Worm (Caenorhabditis elegans) whole organism, mixed stage, embryonic: ENCODE data around the gene kup-1.

Source experiments
- M03D4.4 ChIP-seq: sonication (generic microtip); optimal IDR thresholded peaks from 2 replicates; lab custom pipeline; 2017; ENCODE audit warnings: mild to moderate bottlenecking, missing genetic modification characterization, missing compliant biosample characterization
- bed-3 ChIP-seq: fragments of 200-800 bp; sonication (Bioruptor generic); optimal IDR thresholded peaks from 3 replicates; lab custom pipeline; 2018; ENCODE audit warnings: mild to moderate bottlenecking, missing genetic modification characterization, moderate library complexity, missing compliant biosample characterization
- blmp-1 ChIP-seq: fragments of 150-350 bp; optimal IDR thresholded peaks from 2 replicates; lab custom pipeline; 2014; ENCODE audit warnings: missing biosample characterization, missing genetic modification characterization
- ceh-39 ChIP-seq: fragments of 150-350 bp; optimal IDR thresholded peaks from 2 replicates; lab custom pipeline; 2014; ENCODE audit warnings: missing biosample characterization, missing genetic modification characterization
- ceh-43 ChIP-seq: fragments of 200-800 bp; sonication (Bioruptor generic); optimal IDR thresholded peaks from 2 replicates; lab custom pipeline; 2018; ENCODE audit warnings: mild to moderate bottlenecking, missing genetic modification characterization, moderate library complexity, missing compliant biosample characterization
- ceh-83 ChIP-seq: fragments of 200-800 bp; sonication (Bioruptor generic); optimal IDR thresholded peaks from 2 replicates; lab custom pipeline; 2018; ENCODE audit warnings: mild to moderate bottlenecking, missing genetic modification characterization, missing compliant biosample characterization
- ces-1 ChIP-seq: fragments of 150-350 bp; optimal IDR thresholded peaks from 2 replicates; lab custom pipeline; 2014; ENCODE audit warnings: missing biosample characterization, missing genetic modification reagents, missing genetic modification characterization
- cnd-1 ChIP-seq: fragments of 200-800 bp; sonication (Bioruptor generic); optimal IDR thresholded peaks from 2 replicates; lab custom pipeline; 2018; ENCODE audit warnings: mild to moderate bottlenecking, missing genetic modification characterization, missing compliant biosample characterization
- drap-1 ChIP-seq: fragments of 200-800 bp; sonication (Bioruptor generic); optimal IDR thresholded peaks from 3 replicates; lab custom pipeline; 2018; ENCODE audit warnings: mild to moderate bottlenecking, missing genetic modification characterization, missing compliant biosample characterization
- ham-2 ChIP-seq: fragments of 200-800 bp; sonication (Bioruptor generic); optimal IDR thresholded peaks from 2 replicates; lab custom pipeline; 2018; ENCODE audit warnings: mild to moderate bottlenecking, missing genetic modification characterization, missing compliant biosample characterization
- hlh-1 ChIP-seq: fragments of 150-350 bp; optimal IDR thresholded peaks from 2 replicates; lab custom pipeline; 2014; ENCODE audit warnings: missing biosample characterization, missing genetic modification reagents, missing genetic modification characterization
- lin-13 ChIP-seq: fragments of 150-350 bp; optimal IDR thresholded peaks from 2 replicates; lab custom pipeline; 2014; ENCODE audit warnings: missing biosample characterization, missing genetic modification characterization
- lin-32 ChIP-seq: fragments of 200-800 bp; sonication (Bioruptor generic); optimal IDR thresholded peaks from 2 replicates; lab custom pipeline; 2018; ENCODE audit warnings: mild to moderate bottlenecking, missing genetic modification characterization, missing compliant biosample characterization
- lsy-2 ChIP-seq: fragments of 150-350 bp; optimal IDR thresholded peaks from 2 replicates; lab custom pipeline; 2014; ENCODE audit warnings: missing biosample characterization, missing genetic modification characterization
- mab-5 ChIP-seq: fragments of 150-350 bp; optimal IDR thresholded peaks from 2 replicates; lab custom pipeline; 2014; ENCODE audit warnings: missing biosample characterization, missing genetic modification characterization
- mep-1 ChIP-seq: fragments of 150-350 bp; optimal IDR thresholded peaks from 2 replicates; lab custom pipeline; 2017; ENCODE audit warnings: missing biosample characterization, missing genetic modification reagents, missing genetic modification characterization, inconsistent platforms
- mls-2 ChIP-seq: sonication (generic microtip); optimal IDR thresholded peaks from 2 replicates; lab custom pipeline; 2016; ENCODE audit warnings: mild to moderate bottlenecking, missing genetic modification characterization, moderate library complexity, missing compliant biosample characterization
- nhr-12 ChIP-seq: fragments of 150-350 bp; optimal IDR thresholded peaks from 2 replicates; lab custom pipeline; 2014; ENCODE audit warnings: missing biosample characterization, missing genetic modification characterization
- nhr-2 ChIP-seq: fragments of 150-350 bp; optimal IDR thresholded peaks from 2 replicates; lab custom pipeline; 2014; ENCODE audit warnings: missing biosample characterization, missing genetic modification characterization
- nhr-237 ChIP-seq: fragments of 150-350 bp; optimal IDR thresholded peaks from 2 replicates; lab custom pipeline; 2014; ENCODE audit warnings: missing biosample characterization, missing genetic modification characterization
- nhr-28 ChIP-seq: fragments of 150-350 bp; optimal IDR thresholded peaks from 2 replicates; lab custom pipeline; 2014; ENCODE audit warnings: missing biosample characterization, missing genetic modification characterization
- nhr-76 ChIP-seq: sonication (generic microtip); optimal IDR thresholded peaks from 2 replicates; lab custom pipeline; 2017; ENCODE audit warnings: missing biosample characterization, missing genetic modification characterization
- pha-4 ChIP-seq: fragments of 150-350 bp; optimal IDR thresholded peaks from 2 replicates; lab custom pipeline; 2018; ENCODE audit warnings: missing biosample characterization, missing genetic modification reagents, missing genetic modification characterization
- sem-2 ChIP-seq: fragments of 200-800 bp; sonication (Bioruptor generic); optimal IDR thresholded peaks from 2 replicates; lab custom pipeline; 2018; ENCODE audit warnings: mild to moderate bottlenecking, missing genetic modification characterization, missing compliant biosample characterization
- sptf-1 ChIP-seq: sonication (generic microtip); optimal IDR thresholded peaks from 2 replicates; lab custom pipeline; 2017; ENCODE audit warnings: mild to moderate bottlenecking, missing genetic modification characterization, moderate library complexity, missing compliant biosample characterization
- tbx-8 ChIP-seq: fragments of 200-800 bp; sonication (Bioruptor generic); optimal IDR thresholded peaks from 2 replicates; lab custom pipeline; 2018; ENCODE audit warnings: mild to moderate bottlenecking, missing genetic modification characterization, moderate library complexity, missing compliant biosample characterization
- unc-120 ChIP-seq: sonication (generic microtip); optimal IDR thresholded peaks from 2 replicates; lab custom pipeline; 2017; ENCODE audit warnings: missing genetic modification characterization, missing compliant biosample characterization; ENCODE audit not compliant: poor library complexity, severe bottlenecking
- unc-39 ChIP-seq: fragments of 150-350 bp; optimal IDR thresholded peaks from 2 replicates; lab custom pipeline; 2014; ENCODE audit warnings: missing biosample characterization, missing genetic modification characterization
- unc-62 ChIP-seq: fragments of 150-350 bp; optimal IDR thresholded peaks from 2 replicates; lab custom pipeline; 2014; ENCODE audit warnings: missing biosample characterization, missing genetic modification reagents, missing genetic modification characterization
- zip-8 ChIP-seq: fragments of 150-350 bp; optimal IDR thresholded peaks from 2 replicates; lab custom pipeline; 2014; ENCODE audit warnings: missing biosample characterization, missing genetic modification characterization
- ztf-11 ChIP-seq: fragments of 150-350 bp; optimal IDR thresholded peaks from 2 replicates; lab custom pipeline; 2014; ENCODE audit warnings: missing biosample characterization, missing genetic modification characterization

The kup-1 gene

DNA sequence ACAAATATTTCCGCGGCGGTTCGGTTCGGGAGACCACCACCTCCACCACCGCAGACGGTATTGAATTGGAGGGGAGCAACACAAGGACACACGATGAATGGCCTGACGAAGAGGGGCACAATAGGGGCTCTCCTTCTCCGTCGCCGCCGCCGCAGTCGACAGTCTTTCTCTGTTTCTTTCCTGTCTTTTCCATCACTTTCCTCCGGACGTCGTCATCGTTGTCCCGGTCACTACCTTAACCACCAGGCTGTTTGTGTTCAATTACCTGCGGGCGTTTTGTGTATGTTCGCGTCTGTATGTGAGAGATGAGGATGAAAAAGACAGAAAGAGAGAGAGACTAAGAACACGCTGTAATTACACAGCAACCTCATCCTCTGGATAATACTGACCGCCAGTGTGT, 918 bp downstream of the kup-1 start:
- TF ChIP-seq pha-4 (tag; lab: Kevin White, UChicago) (no peak), ces-1 (no peak), nhr-12 (no peak), lin-32 (GFP tag; lab: Kevin White, UChicago) (no peak), lsy-2 (tag; lab: Kevin White, UChicago) (no peak), unc-62 (no peak), nhr-2 (tag; lab: Kevin White, UChicago) (peak; percentile 74), unc-120 (tag; lab: Kevin White, UChicago) (no peak), zip-8 (no peak), mab-5 (tag; lab: Kevin White, UChicago) (no peak), nhr-28 (tag; lab: Kevin White, UChicago) (no peak), mls-2 (tag; lab: Kevin White, UChicago) (peak; percentile 39), ham-2 (GFP tag; lab: Kevin White, UChicago) (no peak), cnd-1 (tag; lab: Kevin White, UChicago) (no peak), nhr-76 (tag; lab: Kevin White, UChicago) (no peak), sem-2 (no peak), sptf-1 (tag; lab: Kevin White, UChicago) (no peak), ceh-43 (GFP tag; lab: Kevin White, UChicago) (peak; percentile 51), bed-3 (no peak), blmp-1 (no peak)

- TF ChIP-seq drap-1 (no peak), unc-62 (no peak), nhr-76 (tag; lab: Kevin White, UChicago) (no peak), hlh-1 (no peak), tbx-8 (GFP tag; lab: Kevin White, UChicago) (no peak), ham-2 (GFP tag; lab: Kevin White, UChicago) (peak; percentile 70), mep-1 (tag; lab: Kevin White, UChicago) (no peak), unc-120 (tag; lab: Kevin White, UChicago) (peak; percentile 34), mls-2 (tag; lab: Kevin White, UChicago) (peak; percentile 50), ceh-83 (no peak), lin-13 (tag; lab: Kevin White, UChicago) (no peak), ceh-39 (tag; lab: Kevin White, UChicago) (no peak), lin-32 (GFP tag; lab: Kevin White, UChicago) (no peak), nhr-237 (no peak), M03D4.4 (tag; lab: Kevin White, UChicago) (peak; percentile 12), pha-4 (tag; lab: Kevin White, UChicago) (peak; percentile 35), mab-5 (tag; lab: Kevin White, UChicago) (no peak), sptf-1 (tag; lab: Kevin White, UChicago) (no peak), zip-8 (no peak), lsy-2 (tag; lab: Kevin White, UChicago) (no peak), unc-39 (tag; lab: Kevin White, UChicago) (no peak), nhr-28 (tag; lab: Kevin White, UChicago) (no peak), ceh-43 (GFP tag; lab: Kevin White, UChicago) (no peak)
Observed at ce11 chrV:12038783-12039182, 1.9 kb downstream of the kup-1 start.

ce11 chrV:12038317-12038716, 2.4 kb downstream of the kup-1 start:
- no peak for TF ChIP-seq mep-1 (tag; lab: Kevin White, UChicago)
- peak; percentile 10 for TF ChIP-seq sem-2
- peak; percentile 76 for TF ChIP-seq ceh-83

DNA sequence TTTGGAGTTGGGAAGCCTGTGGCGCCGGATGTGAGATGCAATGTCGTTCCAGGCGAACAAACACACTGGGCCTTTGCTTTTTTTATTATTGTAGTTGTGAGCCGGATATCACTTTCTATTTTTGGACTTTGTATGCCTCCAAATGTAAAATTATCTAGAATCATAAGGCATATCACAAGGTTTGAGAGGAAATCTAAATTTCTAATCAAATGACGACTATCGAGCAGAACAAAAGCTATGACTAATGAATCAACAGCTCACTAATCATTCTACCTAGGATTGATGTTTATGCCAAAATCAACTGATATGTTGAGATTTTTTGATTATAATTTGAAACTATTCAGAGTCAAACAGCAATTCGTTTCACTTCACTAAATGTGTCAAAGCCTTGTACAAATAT, 2.8 kb downstream of the kup-1 start:
- TF ChIP-seq ceh-43 (GFP tag; lab: Kevin White, UChicago) = no peak
- no peak for TF ChIP-seq nhr-76 (tag; lab: Kevin White, UChicago)

ce11 chrV:12036129-12036528, 4.5 kb downstream of the kup-1 start:
- TF ChIP-seq sptf-1 (tag; lab: Kevin White, UChicago) = no peak
- TF ChIP-seq nhr-237 = no peak
- no peak for TF ChIP-seq ztf-11 (tag; lab: Kevin White, UChicago)
- TF ChIP-seq ces-1 = peak; percentile 67
- TF ChIP-seq, all 35 proteins: peak for 1

DNA sequence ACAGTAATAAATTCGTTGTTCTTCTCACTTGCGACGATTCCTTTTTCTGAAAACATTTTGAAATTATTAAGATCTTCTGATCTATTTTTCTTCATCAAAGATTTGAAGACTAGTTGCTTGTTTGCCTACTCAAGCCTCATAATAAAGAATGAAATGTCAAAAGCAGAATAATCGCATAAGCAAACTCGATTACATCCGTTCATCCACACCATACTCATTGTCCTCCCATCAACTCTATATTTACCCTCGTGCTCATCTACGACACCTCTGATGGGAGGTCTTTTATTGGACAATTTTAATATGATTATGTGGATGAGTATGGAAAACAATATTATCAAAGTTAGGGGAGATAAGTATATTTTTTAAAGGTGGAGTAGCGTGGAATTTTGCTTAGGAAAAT, 6.8 kb downstream of the kup-1 start:
- TF ChIP-seq ces-1 (peak; percentile 73), nhr-12 (no peak)
